Worm (Caenorhabditis elegans): ENCODE measurements around the gene obr-1.

Gene obr-1

DNA sequence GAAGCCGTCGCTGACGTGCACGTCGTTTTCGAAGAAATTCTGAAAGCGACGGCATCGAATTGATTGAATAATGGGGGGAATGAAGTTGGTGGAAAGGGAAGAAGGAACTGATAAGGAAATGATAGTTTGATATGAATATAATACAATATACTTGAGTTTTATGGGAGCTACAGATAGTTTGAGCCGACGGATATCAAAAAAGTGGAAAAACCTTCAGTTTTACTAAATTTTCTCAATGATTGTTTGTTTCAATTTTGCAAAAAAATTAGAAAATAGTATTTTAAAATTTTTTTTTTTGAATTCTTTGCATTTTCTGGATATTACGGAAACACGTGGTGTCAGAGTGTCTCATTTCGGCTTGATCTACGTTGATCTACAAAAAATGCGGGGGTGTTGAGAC is at the start of gene obr-1:
TSS of gene obr-1 (minus strand) at position 101 of the 400 bp plus-strand sequence.
- TF ChIP-seq ahr-1 (tag; optimal IDR thresholded peaks at IDR 0.05) (no peak), dve-1 (tag; optimal IDR thresholded peaks at IDR 0.05) (no peak), ztf-16 (tag; optimal IDR thresholded peaks at IDR 0.05) (no peak), ceh-24 (tag; optimal IDR thresholded peaks at IDR 0.05) (no peak), K02D7.2 (tag; optimal IDR thresholded peaks at IDR 0.05) (no peak), pqm-1 (tag; optimal IDR thresholded peaks at IDR 0.05) (no peak), C38D4.7 (GFP tag; optimal IDR thresholded peaks at IDR 0.05) (no peak), zip-5 (tag; optimal IDR thresholded peaks at IDR 0.05) (no peak), odd-2 (tag; optimal IDR thresholded peaks at IDR 0.05) (no peak), ceh-19 (GFP tag; optimal IDR thresholded peaks at IDR 0.05) (no peak), unc-86 (tag; optimal IDR thresholded peaks at IDR 0.05) (no peak), rnt-1 (tag; optimal IDR thresholded peaks at IDR 0.05) (no peak), ceh-18 (tag; optimal IDR thresholded peaks at IDR 0.05) (no peak), F13H6.1 (tag; optimal IDR thresholded peaks at IDR 0.05) (no peak), hlh-15 (tag; optimal IDR thresholded peaks at IDR 0.05) (no peak), sox-2 (GFP tag; IDR thresholded peaks at IDR 0.05) (no peak), C08G9.2 (tag; optimal IDR thresholded peaks at IDR 0.05) (no peak), lin-11 (tag; optimal IDR thresholded peaks at IDR 0.05) (no peak), nfya-1 (tag; optimal IDR thresholded peaks at IDR 0.05) (no peak)

DNA sequence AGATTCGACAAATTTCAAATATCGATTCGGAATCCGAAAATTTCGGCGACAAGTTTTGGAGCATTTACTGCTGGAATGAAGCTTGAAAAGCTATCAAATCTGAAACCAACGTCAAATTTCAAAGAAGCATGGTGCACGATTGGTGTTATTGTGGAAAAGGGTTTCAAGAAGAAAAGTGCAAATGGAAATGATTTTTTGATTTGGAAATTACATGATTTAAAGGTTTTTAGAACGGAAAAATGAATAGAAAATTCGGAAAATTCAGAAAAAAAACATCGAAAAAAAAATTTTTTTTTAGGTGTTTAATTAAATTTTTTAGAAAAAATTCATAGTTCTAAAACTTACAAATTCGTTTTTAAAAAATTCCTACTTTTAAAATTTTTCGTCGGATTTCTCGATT is 47.4 kb upstream of the obr-1 start, which contains the start of gene teg-1:
TSS of gene teg-1 (minus strand) at position 101 of the 400 bp plus-strand sequence.
- TF ChIP-seq ahr-1 (tag; optimal IDR thresholded peaks at IDR 0.05) (no peak), ceh-45 (GFP tag; IDR thresholded peaks at IDR 0.05) (no peak), K02D7.2 (tag; optimal IDR thresholded peaks at IDR 0.05) (no peak), pros-1 (tag; optimal IDR thresholded peaks at IDR 0.05) (no peak), sox-4 (tag; optimal IDR thresholded peaks at IDR 0.05) (no peak), npax-4 (tag; optimal IDR thresholded peaks at IDR 0.05) (no peak)

ce11 chrIII:11317164-11317620 is 46.5 kb upstream of the obr-1 start, which contains the start of gene mcm-10:
TSS of gene mcm-10 (plus strand) at chrIII:11317570.
- TF ChIP-seq ref-2 (tag; optimal IDR thresholded peaks at IDR 0.05) (peak; percentile 97), tbx-2 (tag; optimal IDR thresholded peaks at IDR 0.05) (peak; percentile 97), hlh-6 (tag; optimal IDR thresholded peaks at IDR 0.05) (peak; percentile 56), T23F11.4 (GFP tag; optimal IDR thresholded peaks at IDR 0.05) (peak; percentile 43), ets-4 (tag; optimal IDR thresholded peaks at IDR 0.05) (peak; percentile 95), C08G9.2 (tag; optimal IDR thresholded peaks at IDR 0.05) (peak; percentile 95), sdc-2 (tag; optimal IDR thresholded peaks at IDR 0.05) (peak; percentile 44), ceh-30 (tag; optimal IDR thresholded peaks at IDR 0.05) (peak; percentile 45), pqm-1 (tag; optimal IDR thresholded peaks at IDR 0.05) (peak; percentile 95), C38D4.7 (GFP tag; optimal IDR thresholded peaks at IDR 0.05) (peak; percentile 35), nfya-1 (tag; optimal IDR thresholded peaks at IDR 0.05) (peak; percentile 49), hlh-8 (tag; optimal IDR thresholded peaks at IDR 0.05) (peak; percentile 90), rnt-1 (tag; optimal IDR thresholded peaks at IDR 0.05) (peak; percentile 95), ceh-48 (tag; optimal IDR thresholded peaks at IDR 0.05) (peak; percentile 12), unc-55 (GFP tag; optimal IDR thresholded peaks at IDR 0.05) (peak; percentile 43), fkh-10 (GFP tag; optimal IDR thresholded peaks at IDR 0.05) (no peak), pha-4 (tag; optimal IDR thresholded peaks at IDR 0.05) (no peak), madf-2 (tag; optimal IDR thresholded peaks at IDR 0.05) (peak; percentile 61), pros-1 (tag; optimal IDR thresholded peaks at IDR 0.05) (no peak), mec-3 (tag; optimal IDR thresholded peaks at IDR 0.05; ENCODE audit: borderline replicate concordance) (peak; percentile 45), pag-3 (tag; optimal IDR thresholded peaks at IDR 0.05; ENCODE audit: borderline replicate concordance) (peak; percentile 52), ztf-16 (tag; optimal IDR thresholded peaks at IDR 0.05) (peak; percentile 83), unc-3 (GFP tag; conservative IDR thresholded peaks at IDR 0.05) (no peak), unc-3 (tag; optimal IDR thresholded peaks at IDR 0.05) (peak; percentile 77), tbx-7 (tag; optimal IDR thresholded peaks at IDR 0.05) (peak; percentile 94), ceh-18 (tag; optimal IDR thresholded peaks at IDR 0.05) (peak; percentile 79), sox-4 (tag; optimal IDR thresholded peaks at IDR 0.05) (no peak), ceh-9 (tag; optimal IDR thresholded peaks at IDR 0.05) (no peak), hlh-30 (tag; optimal IDR thresholded peaks at IDR 0.05; ENCODE audit: insufficient read depth) (no peak), elt-4 (tag; optimal IDR thresholded peaks at IDR 0.05) (no peak), K09A11.1 (tag; optimal IDR thresholded peaks at IDR 0.05; ENCODE audit: insufficient read depth) (no peak), ceh-24 (tag; optimal IDR thresholded peaks at IDR 0.05) (peak; percentile 43), odd-2 (tag; optimal IDR thresholded peaks at IDR 0.05) (no peak), pha-2 (tag; optimal IDR thresholded peaks at IDR 0.05) (peak; percentile 51), lin-11 (tag; optimal IDR thresholded peaks at IDR 0.05) (no peak), ceh-2 (tag; optimal IDR thresholded peaks at IDR 0.05) (peak; percentile 93)
